Fruit fly (Drosophila melanogaster): ENCODE results near the gene Es2.

DNA sequence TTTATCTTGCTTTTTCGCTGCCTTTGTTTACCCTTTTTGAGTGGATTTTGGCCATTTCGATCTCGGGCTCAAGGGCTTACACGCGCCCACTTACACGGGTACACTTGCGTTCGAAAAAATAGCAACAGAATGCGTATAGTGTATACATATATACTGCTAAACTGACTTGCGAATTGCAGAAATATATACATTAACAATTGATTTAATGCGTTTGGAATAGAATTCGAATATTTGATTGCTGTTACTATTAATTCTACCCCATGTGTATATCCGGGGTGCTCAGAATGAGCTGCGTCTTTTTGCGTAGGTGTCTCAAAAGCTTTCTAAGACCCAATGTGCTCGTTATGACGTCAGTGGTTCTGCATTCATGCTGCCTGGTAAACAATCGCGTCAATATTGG lies 32.2 kb downstream of the Es2 start:
- TF ChIP-seq h (optimal IDR thresholded peaks at IDR 0.05) (no peak), Sin3A (optimal IDR thresholded peaks at IDR 0.05) (no peak), ttk (optimal IDR thresholded peaks at IDR 0.05) (no peak), psq (optimal IDR thresholded peaks at IDR 0.05) (no peak), Myc (optimal IDR thresholded peaks at IDR 0.05) (no peak), insv (optimal IDR thresholded peaks at IDR 0.05) (no peak)
